Fruit fly (Drosophila melanogaster) whole organism, embryonic: ENCODE data around the gene Cln7.
A peak's percentile ranks its signal among the peaks of the same experiment; 100 is the strongest.

ENCODE experiments used
- Aef1 ChIP-seq: fragments of 200-800 bp; sonication (Bioruptor generic); IDR thresholded peaks from 3 replicates; pipeline ENCODE4 v1.3.6; 2022; ENCODE audit warnings: missing biosample characterization, missing genetic modification characterization
- Asciz ChIP-seq: fragments of 200-800 bp; sonication (Bioruptor generic); optimal IDR thresholded peaks from 2 replicates; lab custom pipeline; 2017; ENCODE audit warnings: missing biosample characterization, mild to moderate bottlenecking, missing genetic modification characterization, missing genetic modification reagents
- CG11398 ChIP-seq: fragments of 200-800 bp; sonication (Bioruptor generic); optimal IDR thresholded peaks from 2 replicates; lab custom pipeline; 2016; ENCODE audit warnings: missing biosample characterization, missing genetic modification characterization
- CG11456 ChIP-seq: fragments of 200-800 bp; sonication (Bioruptor generic); IDR thresholded peaks from 3 replicates; pipeline ENCODE4 v1.3.6; 2022; ENCODE audit warnings: missing biosample characterization, missing genetic modification characterization
- CG11695 ChIP-seq: fragments of 200-800 bp; sonication (Bioruptor generic); IDR thresholded peaks from 3 replicates; pipeline ENCODE4 v1.3.6; 2022; ENCODE audit warnings: missing biosample characterization, missing genetic modification characterization
- CG11723 ChIP-seq: fragments of 200-800 bp; sonication (Bioruptor generic); optimal IDR thresholded peaks from 2 replicates; lab custom pipeline; 2017; ENCODE audit warnings: missing biosample characterization, mild to moderate bottlenecking, missing genetic modification characterization
- CG12744 ChIP-seq: fragments of 200-800 bp; sonication (Bioruptor generic); optimal IDR thresholded peaks from 2 replicates; lab custom pipeline; 2016; ENCODE audit warnings: missing biosample characterization, missing genetic modification characterization
- CG12942 ChIP-seq: fragments of 200-800 bp; sonication (Bioruptor generic); optimal IDR thresholded peaks from 3 replicates; lab custom pipeline; 2016; ENCODE audit warnings: missing biosample characterization, missing genetic modification characterization
- CG15479 ChIP-seq: fragments of 200-800 bp; sonication (Bioruptor generic); optimal IDR thresholded peaks from 3 replicates; lab custom pipeline; 2019; ENCODE audit warnings: missing biosample characterization, mild to moderate bottlenecking, missing genetic modification characterization, moderate library complexity
- CG15514 ChIP-seq: fragments of 200-800 bp; sonication (Bioruptor generic); optimal IDR thresholded peaks from 3 replicates; lab custom pipeline; 2017; ENCODE audit warnings: missing biosample characterization, missing genetic modification characterization, mild to moderate bottlenecking, moderate library complexity, missing genetic modification reagents
- CG17912 ChIP-seq: fragments of 200-800 bp; sonication (Bioruptor generic); optimal IDR thresholded peaks from 2 replicates; lab custom pipeline; 2018; ENCODE audit warnings: missing biosample characterization, mild to moderate bottlenecking, missing genetic modification characterization
- CG18476 ChIP-seq: fragments of 200-800 bp; sonication (Bioruptor generic); optimal IDR thresholded peaks from 2 replicates; lab custom pipeline; 2016; ENCODE audit warnings: missing biosample characterization, mild to moderate bottlenecking, missing genetic modification characterization
- CG18619 ChIP-seq: fragments of 200-800 bp; sonication (Bioruptor generic); optimal IDR thresholded peaks from 3 replicates; lab custom pipeline; 2017; ENCODE audit warnings: missing biosample characterization, mild to moderate bottlenecking, missing genetic modification characterization
- CG31224 ChIP-seq: fragments of 200-800 bp; sonication (Bioruptor generic); IDR thresholded peaks from 2 replicates; pipeline ENCODE4 v1.3.6; 2022; ENCODE audit warnings: missing biosample characterization, missing genetic modification characterization
- CG3281 ChIP-seq: fragments of 200-800 bp; sonication (Bioruptor generic); optimal IDR thresholded peaks from 3 replicates; lab custom pipeline; 2017; ENCODE audit warnings: missing biosample characterization, mild to moderate bottlenecking, missing genetic modification characterization
- CG4404 ChIP-seq: fragments of 200-800 bp; sonication (Bioruptor generic); IDR thresholded peaks from 2 replicates; pipeline ENCODE4 v1.3.6; 2022; ENCODE audit warnings: missing biosample characterization, missing genetic modification characterization
- CG4617 ChIP-seq: fragments of 200-800 bp; sonication (Bioruptor generic); optimal IDR thresholded peaks from 3 replicates; lab custom pipeline; 2016; ENCODE audit warnings: missing biosample characterization, missing genetic modification characterization, borderline replicate concordance
- CG6791 ChIP-seq: fragments of 200-800 bp; sonication (Bioruptor generic); IDR thresholded peaks from 3 replicates; pipeline ENCODE4 v1.3.6; 2022; ENCODE audit warnings: missing biosample characterization, missing genetic modification characterization; ENCODE audit not compliant: partially characterized antibody
- CG8478 ChIP-seq: fragments of >200 bp; optimal IDR thresholded peaks from 2 replicates; lab custom pipeline; 2018
- CG8944 ChIP-seq: fragments of 200-800 bp; sonication (Bioruptor generic); optimal IDR thresholded peaks from 3 replicates; lab custom pipeline; 2016; ENCODE audit warnings: missing biosample characterization, missing genetic modification characterization
- CG9437 ChIP-seq: fragments of 200-800 bp; sonication (Bioruptor generic); optimal IDR thresholded peaks from 2 replicates; lab custom pipeline; 2018; ENCODE audit warnings: missing biosample characterization, mild to moderate bottlenecking, missing genetic modification characterization
- CG9817 ChIP-seq: fragments of 200-800 bp; sonication (Bioruptor generic); optimal IDR thresholded peaks from 2 replicates; lab custom pipeline; 2018; ENCODE audit warnings: missing biosample characterization, mild to moderate bottlenecking, missing genetic modification characterization, moderate library complexity
- Gsc ChIP-seq: fragments of 200-800 bp; sonication (Bioruptor generic); IDR thresholded peaks from 2 replicates; pipeline ENCODE4 v1.3.6; 2022; ENCODE audit warnings: missing biosample characterization, missing genetic modification characterization
- H2.0 ChIP-seq: fragments of 200-800 bp; sonication (Bioruptor generic); IDR thresholded peaks from 2 replicates; pipeline ENCODE4 v1.3.6; 2022; ENCODE audit warnings: missing biosample characterization, missing genetic modification characterization
- HLH3B ChIP-seq: fragments of 200-800 bp; sonication (Bioruptor generic); IDR thresholded peaks from 2 replicates; pipeline ENCODE4 v1.3.6; 2022; ENCODE audit warnings: missing biosample characterization, missing genetic modification characterization
- Hey ChIP-seq: fragments of 200-800 bp; sonication (Bioruptor generic); optimal IDR thresholded peaks from 3 replicates; lab custom pipeline; 2018; ENCODE audit warnings: missing biosample characterization, mild to moderate bottlenecking, missing genetic modification characterization
- Med ChIP-seq: fragments of 200-800 bp; sonication (Bioruptor generic); peaks from one replicate; lab custom pipeline; 2016; ENCODE audit warnings: missing biosample characterization, missing genetic modification characterization, mild to moderate bottlenecking, inconsistent platforms, moderate library complexity
- Mrtf ChIP-seq: fragments of 200-800 bp; sonication (Bioruptor generic); IDR thresholded peaks from 3 replicates; pipeline ENCODE4 v1.3.6; 2022; ENCODE audit warnings: missing biosample characterization, missing genetic modification characterization
- Myb ChIP-seq: fragments of 200-800 bp; sonication (Bioruptor generic); optimal IDR thresholded peaks from 2 replicates; lab custom pipeline; 2016; ENCODE audit warnings: missing biosample characterization, missing genetic modification characterization
- Neu2 ChIP-seq: fragments of 200-800 bp; sonication (Bioruptor generic); optimal IDR thresholded peaks from 3 replicates; lab custom pipeline; 2016; ENCODE audit warnings: missing biosample characterization, missing genetic modification characterization, borderline replicate concordance
- Pdp1 ChIP-seq, 2 experiments: fragments of 200-800 bp; sonication (Bioruptor generic); optimal IDR thresholded peaks; 3 replicates each; lab custom pipeline; 2016; ENCODE audit warnings: missing biosample characterization in 2 of 2, missing genetic modification characterization in 2 of 2, mild to moderate bottlenecking in 1 of 2, moderate library complexity in 1 of 2
- Scr ChIP-seq: fragments of 200-800 bp; sonication (Bioruptor generic); IDR thresholded peaks from 2 replicates; pipeline ENCODE4 v1.3.6; 2022; ENCODE audit warnings: missing biosample characterization, missing genetic modification characterization; ENCODE audit not compliant: partially characterized antibody
- Sox102F ChIP-seq: fragments of 200-800 bp; sonication (Bioruptor generic); optimal IDR thresholded peaks from 2 replicates; lab custom pipeline; 2018; ENCODE audit warnings: missing biosample characterization, mild to moderate bottlenecking, missing genetic modification characterization, moderate library complexity
- Tbp ChIP-seq: fragments of >200 bp; optimal IDR thresholded peaks from 2 replicates; lab custom pipeline; 2018; ENCODE audit warnings: missing biosample characterization, missing genetic modification characterization
- Trl ChIP-seq, 3 experiments: fragments of >200 bp in 2 of 3; fragments of 200-800 bp in 1 of 3; sonication (Bioruptor generic) in 1 of 3; optimal IDR thresholded peaks; 2 replicates in 1 of 3; 3 replicates in 2 of 3; lab custom pipeline; 2016 to 2017; ENCODE audit warnings: missing biosample characterization in 1 of 3, missing genetic modification characterization in 1 of 3
- al ChIP-seq: fragments of 200-800 bp; sonication (Bioruptor generic); IDR thresholded peaks from 2 replicates; pipeline ENCODE4 v1.3.6; 2022; ENCODE audit warnings: missing biosample characterization, missing genetic modification characterization
- bigmax ChIP-seq: fragments of 200-800 bp; sonication (Bioruptor generic); optimal IDR thresholded peaks from 2 replicates; lab custom pipeline; 2018; ENCODE audit warnings: missing biosample characterization, mild to moderate bottlenecking, missing genetic modification characterization
- chm ChIP-seq: fragments of 200-800 bp; sonication (Bioruptor generic); IDR thresholded peaks from 2 replicates; pipeline ENCODE4 v1.3.6; 2022; ENCODE audit warnings: missing biosample characterization, missing genetic modification characterization
- ci ChIP-seq: fragments of 200-800 bp; sonication (Bioruptor generic); IDR thresholded peaks from 3 replicates; pipeline ENCODE4 v1.3.6; 2022; ENCODE audit warnings: missing biosample characterization, missing genetic modification characterization
- dysf ChIP-seq: fragments of 200-800 bp; sonication (Bioruptor generic); IDR thresholded peaks from 3 replicates; pipeline ENCODE4 v1.3.6; 2022; ENCODE audit warnings: missing biosample characterization, missing genetic modification characterization
- fd64A ChIP-seq: fragments of 200-800 bp; sonication (Bioruptor generic); optimal IDR thresholded peaks from 3 replicates; lab custom pipeline; 2018; ENCODE audit warnings: missing biosample characterization, mild to moderate bottlenecking, missing genetic modification characterization
- jing ChIP-seq: fragments of 200-800 bp; sonication (Bioruptor generic); optimal IDR thresholded peaks from 2 replicates; lab custom pipeline; 2018; ENCODE audit warnings: missing biosample characterization, mild to moderate bottlenecking, missing genetic modification characterization
- klu ChIP-seq: fragments of 200-800 bp; sonication (Bioruptor generic); IDR thresholded peaks from 2 replicates; pipeline ENCODE4 v1.3.6; 2022; ENCODE audit warnings: missing biosample characterization, missing genetic modification characterization
- lola ChIP-seq, 3 experiments: fragments of >200 bp in 2 of 3; fragments of 200-800 bp in 1 of 3; sonication (Bioruptor generic) in 1 of 3; optimal IDR thresholded peaks; 2 replicates each; lab custom pipeline; 2017 to 2019; ENCODE audit warnings: missing biosample characterization in 3 of 3, missing genetic modification characterization in 3 of 3, mild to moderate bottlenecking in 1 of 3, moderate library complexity in 1 of 3
- pb ChIP-seq: fragments of 200-800 bp; sonication (Bioruptor generic); optimal IDR thresholded peaks from 3 replicates; lab custom pipeline; 2016; ENCODE audit warnings: missing biosample characterization, missing genetic modification characterization
- row ChIP-seq: fragments of 200-800 bp; sonication (Bioruptor generic); IDR thresholded peaks from 3 replicates; pipeline ENCODE4 v1.3.6; 2022; ENCODE audit warnings: missing biosample characterization, missing genetic modification characterization
- sd ChIP-seq: fragments of 200-800 bp; sonication (Bioruptor generic); optimal IDR thresholded peaks from 3 replicates; lab custom pipeline; 2018; ENCODE audit warnings: missing biosample characterization, mild to moderate bottlenecking, missing genetic modification characterization, moderate library complexity
- tap ChIP-seq: fragments of 200-800 bp; optimal IDR thresholded peaks from 3 replicates; lab custom pipeline; 2019; ENCODE audit warnings: missing biosample characterization, mild to moderate bottlenecking, missing genetic modification characterization, moderate library complexity
- tgo ChIP-seq: fragments of 200-800 bp; sonication (Bioruptor generic); IDR thresholded peaks from 3 replicates; pipeline ENCODE4 v1.3.6; 2022; ENCODE audit warnings: missing biosample characterization, missing genetic modification characterization
- ttk ChIP-seq: fragments of 200-800 bp; sonication (Bioruptor generic); IDR thresholded peaks from 2 replicates; pipeline ENCODE4 v2.1.2; 2022; ENCODE audit warnings: missing biosample characterization, missing genetic modification characterization

The Cln7 gene

dm6 chr3L:7360324-7360852, 15.4 kb upstream of the Cln7 start, which contains the start of gene Sec63 (continued):
- TF ChIP-seq lola (GFP tag; optimal IDR thresholded peaks at IDR 0.05; lab: Kevin White, UChicago), result no peak
- no peak; the same call in 1 of the 3 replicates for TF ChIP-seq tgo (GFP tag; lab: Robert Waterston, UW)
- no peak for TF ChIP-seq Tbp (GFP tag; lab: Kevin White, UChicago)
- no peak for TF ChIP-seq CG9437 (GFP tag; lab: Kevin White, UChicago)
- TF ChIP-seq dysf (GFP tag; lab: Robert Waterston, UW), result no peak; the same call in 2 of the 3 replicates
- TF ChIP-seq CG4404 (GFP tag; lab: Robert Waterston, UW), result no peak
- no peak for TF ChIP-seq klu (GFP tag; lab: Robert Waterston, UW)
- no peak for TF ChIP-seq CG12744
- TF ChIP-seq Asciz (GFP tag; lab: Kevin White, UChicago), result peak; percentile 22
- no peak for TF ChIP-seq CG15479 (GFP tag; lab: Kevin White, UChicago)
- TF ChIP-seq fd64A (GFP tag; lab: Kevin White, UChicago), result no peak
- peak; percentile 60 for TF ChIP-seq Med (GFP tag; lab: Kevin White, UChicago)
- no peak for TF ChIP-seq bigmax (GFP tag; lab: Kevin White, UChicago)
- TF ChIP-seq jing (GFP tag; lab: Kevin White, UChicago), result no peak
- TF ChIP-seq Aef1, result no peak; the same call in 2 of the 3 replicates
- TF ChIP-seq CG17912 (GFP tag; lab: Kevin White, UChicago), result peak; percentile 28
- no peak for TF ChIP-seq CG8944 (GFP tag; lab: Kevin White, UChicago)
- no peak for TF ChIP-seq CG11723
- TF ChIP-seq CG9817 (tag; lab: Kevin White, UChicago), result peak; percentile 54
- no peak for TF ChIP-seq CG11695
- no peak; the same call in 1 of the 3 replicates for TF ChIP-seq ci (GFP tag; lab: Robert Waterston, UW)
- no peak for TF ChIP-seq CG8478 (lab: Kevin White, UChicago)
- TF ChIP-seq CG11456, result peak; percentile 68; the same call in 1 of the 3 replicates
- TF ChIP-seq al, result peak; percentile 62
- no peak for TF ChIP-seq Sox102F (GFP tag; lab: Kevin White, UChicago)
- peak; percentile 47; the same call in 1 of the 2 replicates for TF ChIP-seq H2.0 (GFP tag; lab: Robert Waterston, UW)
- no peak for TF ChIP-seq CG11398 (GFP tag; lab: Kevin White, UChicago)
- no peak for TF ChIP-seq CG31224 (GFP tag; lab: Robert Waterston, UW)
- TF ChIP-seq sd (tag; lab: Kevin White, UChicago), result peak; percentile 19
- peak; percentile 43; the same call in 1 of the 2 replicates for TF ChIP-seq HLH3B (GFP tag; lab: Robert Waterston, UW)
- TF ChIP-seq CG3281, result peak; percentile 58
- peak; percentile 79 for TF ChIP-seq Scr
- no peak for TF ChIP-seq Gsc
- TF ChIP-seq CG18476, result no peak
- no peak for TF ChIP-seq Trl (optimal IDR thresholded peaks at IDR 0.05; lab: Kevin White, UChicago)
- TF ChIP-seq Trl (GFP tag; optimal IDR thresholded peaks at IDR 0.05; lab: Kevin White, UChicago), result no peak
- no peak for TF ChIP-seq Hey
- TF ChIP-seq tap, result no peak
- no peak for TF ChIP-seq Mrtf (GFP tag; lab: Robert Waterston, UW)
- TF ChIP-seq CG4617 (GFP tag; lab: Kevin White, UChicago), result peak; percentile 43
- 0 out of 2 replicates have a peak, but pooled peaks have one; percentile 29 for TF ChIP-seq ttk (GFP tag; lab: Robert Waterston, UW)
- TF ChIP-seq Myb (GFP tag; lab: Kevin White, UChicago), result peak; percentile 1
- peak; percentile 35 for TF ChIP-seq CG18619
- peak; percentile 5 to 11 for TF ChIP-seq Pdp1 (GFP tag; optimal IDR thresholded peaks at IDR 0.05; lab: Kevin White, UChicago)
- peak; percentile 91 for TF ChIP-seq CG6791 (GFP tag; lab: Robert Waterston, UW)
- peak; percentile 100 for TF ChIP-seq CG15514
- 0 out of 2 replicates have a peak, but pooled peaks have one; percentile 34 for TF ChIP-seq chm
- TF ChIP-seq row, result peak; percentile 80
- TF ChIP-seq Neu2, result no peak
- peak; percentile 13 for TF ChIP-seq CG12942 (GFP tag; lab: Kevin White, UChicago)
- peak; percentile 11 for TF ChIP-seq pb (GFP tag; lab: Kevin White, UChicago)
